Worm (Caenorhabditis elegans) whole organism, L3 larva: ENCODE measurements around the gene fubl-3.

Experiments
- ceh-28 ChIP-seq: fragments of 150-350 bp; optimal IDR thresholded peaks from 2 replicates; lab custom pipeline; 2014; ENCODE audit warnings: missing biosample characterization, missing genetic modification reagents, missing genetic modification characterization
- daf-12 ChIP-seq: fragments of 150-350 bp; optimal IDR thresholded peaks from 2 replicates; lab custom pipeline; 2014; ENCODE audit warnings: missing biosample characterization, missing genetic modification reagents, missing genetic modification characterization
- lin-39 ChIP-seq: fragments of 150-350 bp; optimal IDR thresholded peaks from 2 replicates; lab custom pipeline; 2018; ENCODE audit warnings: missing biosample characterization, missing genetic modification reagents, missing genetic modification characterization
- nhr-12 ChIP-seq: fragments of 150-350 bp; optimal IDR thresholded peaks from 2 replicates; lab custom pipeline; 2014; ENCODE audit warnings: missing biosample characterization, missing genetic modification characterization
- tbx-2 ChIP-seq: sonication (generic microtip); optimal IDR thresholded peaks from 2 replicates; lab custom pipeline; 2016; ENCODE audit warnings: mild to moderate bottlenecking, missing genetic modification characterization, missing compliant biosample characterization
- unc-39 ChIP-seq: sonication (generic microtip); optimal IDR thresholded peaks from 4 replicates; lab custom pipeline; 2017; ENCODE audit warnings: missing biosample characterization, missing genetic modification characterization
- unc-62 ChIP-seq: fragments of 150-350 bp; sonication (generic microtip); optimal IDR thresholded peaks from 4 replicates; lab custom pipeline; 2014; ENCODE audit warnings: missing biosample characterization, missing genetic modification reagents, missing genetic modification characterization

DNA sequence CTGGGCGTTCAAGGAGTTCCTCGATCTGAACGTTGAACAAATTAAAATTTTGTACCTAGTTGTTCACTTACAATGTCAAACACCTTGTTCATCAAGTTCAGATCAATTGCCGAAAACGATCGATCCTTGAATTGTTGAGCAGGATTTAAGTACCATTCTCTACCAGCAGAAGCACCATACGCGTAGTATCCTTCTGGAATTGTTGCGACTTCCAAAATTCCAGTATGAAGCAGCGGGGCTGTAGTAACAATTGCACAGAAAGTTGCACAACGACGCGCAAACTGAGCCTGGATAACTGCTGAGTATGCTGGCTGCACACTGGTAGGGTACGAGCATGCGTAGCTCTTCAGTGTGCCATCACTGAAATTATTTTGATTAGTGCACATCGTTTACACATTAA lies 34.2 kb downstream of the fubl-3 start:
- TF ChIP-seq lin-39: no peak
- TF ChIP-seq unc-62 (GFP tag; lab: Kevin White, UChicago): no peak
- TF ChIP-seq ceh-28 (tag; lab: Kevin White, UChicago): no peak
- TF ChIP-seq unc-39 (tag; lab: Kevin White, UChicago): no peak
- no peak for TF ChIP-seq daf-12 (tag; lab: Kevin White, UChicago)
- TF ChIP-seq tbx-2 (tag; lab: Kevin White, UChicago): no peak
- no peak for TF ChIP-seq nhr-12 (tag; lab: Kevin White, UChicago)
